Worm (Caenorhabditis elegans) whole organism, midembryonic: Measurements from ENCODE around the gene smk-1.
"Not testable (repeated sequence)": the region's sequence is repeated elsewhere in the genome, so short reads cannot be mapped to it uniquely, and the experiment has no call there.

Experiments
- T22C8.4 ChIP-seq: fragments of 200-800 bp; sonication (Bioruptor generic); IDR thresholded peaks from 2 replicates; pipeline ENCODE4 v1.3.6; 2022; ENCODE audit warnings: missing genetic modification characterization, missing compliant biosample characterization
- cog-1 ChIP-seq: sonication (generic microtip); optimal IDR thresholded peaks from 2 replicates; lab custom pipeline; 2016; ENCODE audit warnings: missing genetic modification characterization, missing compliant biosample characterization
- flt-1 ChIP-seq: fragments of 200-800 bp; sonication (Bioruptor generic); IDR thresholded peaks from 2 replicates; pipeline ENCODE4 v1.3.6; 2022; ENCODE audit warnings: missing genetic modification characterization, missing compliant biosample characterization
- klf-2 ChIP-seq: fragments of 200-800 bp; sonication (Bioruptor generic); conservative IDR thresholded peaks from 2 replicates; pipeline ENCODE4 v1.3.6; 2022; ENCODE audit warnings: missing genetic modification reagents, missing genetic modification characterization, missing compliant biosample characterization
- med-1 ChIP-seq: sonication (generic microtip); optimal IDR thresholded peaks from 2 replicates; lab custom pipeline; 2017; ENCODE audit warnings: missing genetic modification characterization, mild to moderate bottlenecking, missing compliant biosample characterization, antibody characterized with exemption, missing genetic modification reagents; ENCODE audit not compliant: insufficient read depth
- ref-1 ChIP-seq: fragments of 200-800 bp; sonication (Bioruptor generic); conservative IDR thresholded peaks from 2 replicates; pipeline ENCODE4 v1.3.6; 2022; ENCODE audit warnings: missing genetic modification reagents, missing genetic modification characterization, missing compliant biosample characterization
- tab-1 ChIP-seq: fragments of 200-800 bp; sonication (Bioruptor generic); IDR thresholded peaks from 2 replicates; pipeline ENCODE4 v1.3.6; 2022; ENCODE audit warnings: missing genetic modification characterization, missing compliant biosample characterization
- ztf-23 ChIP-seq: fragments of 200-800 bp; sonication (Bioruptor generic); IDR thresholded peaks from 2 replicates; pipeline ENCODE4 v1.3.6; 2022; ENCODE audit warnings: missing genetic modification reagents, missing genetic modification characterization, missing compliant biosample characterization
- ztf-29 ChIP-seq: fragments of 200-800 bp; sonication (Bioruptor generic); IDR thresholded peaks from 2 replicates; pipeline ENCODE4 v1.3.6; 2022; ENCODE audit warnings: missing genetic modification reagents, missing genetic modification characterization, missing compliant biosample characterization

Gene smk-1

DNA sequence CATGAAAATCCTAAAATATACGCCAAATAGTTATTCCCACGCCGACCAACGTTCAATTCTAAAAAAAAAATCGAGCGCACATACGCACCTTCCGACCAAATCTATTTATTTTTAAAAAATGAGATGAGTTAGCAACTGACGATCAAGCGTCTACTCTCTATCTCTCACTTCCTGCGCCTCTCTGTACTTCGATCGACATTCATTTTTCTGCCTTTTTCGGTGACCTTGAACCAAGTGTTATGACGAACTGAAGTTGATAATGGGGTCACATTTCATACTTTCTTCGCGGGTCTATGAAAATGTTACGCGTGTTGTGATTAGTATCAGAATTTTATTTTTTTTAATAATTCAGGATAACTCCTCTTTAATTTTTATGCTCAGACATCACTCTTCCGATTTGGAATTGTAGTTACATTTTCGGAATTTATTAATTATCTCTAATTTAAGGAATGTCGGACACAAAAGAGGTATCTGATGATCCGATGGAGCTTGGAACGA, at the start of gene smk-1:
TSS of gene smk-1 (plus strand) at position 448 of the 498 bp plus-strand sequence.
- TF ChIP-seq cog-1 (tag; lab: Kevin White, UChicago) (no peak), tab-1 (GFP tag; lab: Robert Waterston, UW) (no peak), ref-1 (no peak), T22C8.4 (GFP tag; lab: Robert Waterston, UW) (no peak), klf-2 (GFP tag; lab: Robert Waterston, UW) (no peak)

- TF ChIP-seq med-1 (GFP tag; lab: Kevin White, UChicago) (no peak), T22C8.4 (GFP tag; lab: Robert Waterston, UW) (no peak), ztf-23 (no peak), ref-1 (no peak), tab-1 (GFP tag; lab: Robert Waterston, UW) (no peak), klf-2 (GFP tag; lab: Robert Waterston, UW) (no peak), flt-1 (no peak), cog-1 (tag; lab: Kevin White, UChicago) (no peak), ztf-29 (no peak)
Observed at ce11 chrV:8560916-8561315, 46.7 kb upstream of the smk-1 start, which contains the start of gene acr-16. Gene acr-16 (plus strand): TSS chrV:8561216.

DNA sequence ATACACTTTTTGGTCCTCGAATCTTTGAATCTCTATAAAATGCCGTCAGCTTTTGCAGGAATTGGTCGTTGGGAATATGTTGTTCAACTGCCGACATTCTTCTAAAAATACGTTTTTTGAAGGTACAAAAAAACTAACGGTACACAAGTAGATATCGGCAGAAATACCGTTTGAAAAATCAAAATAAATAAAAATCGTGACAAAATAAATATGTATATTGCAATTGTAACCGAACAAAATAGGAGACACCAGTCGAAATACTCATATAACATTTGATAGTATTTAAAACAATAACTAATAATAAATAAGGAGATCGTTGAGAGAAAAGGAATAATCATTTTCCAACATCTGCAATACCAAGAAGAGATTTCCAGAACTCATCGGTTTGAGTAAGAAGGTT, 42.5 kb upstream of the smk-1 start, which contains the start of gene F25G6.8:
TSS of gene F25G6.8 (minus strand) at position 101 of the 400 bp plus-strand sequence.
- TF ChIP-seq flt-1 (no peak), klf-2 (GFP tag; lab: Robert Waterston, UW) (no peak), med-1 (GFP tag; lab: Kevin White, UChicago) (no peak), T22C8.4 (GFP tag; lab: Robert Waterston, UW) (no peak), tab-1 (GFP tag; lab: Robert Waterston, UW) (no peak), ztf-23 (no peak), ref-1 (no peak)

- TF ChIP-seq cog-1 (tag; lab: Kevin White, UChicago) (no peak), flt-1 (no peak), klf-2 (GFP tag; lab: Robert Waterston, UW) (no peak), tab-1 (GFP tag; lab: Robert Waterston, UW) (no peak), ztf-23 (no peak), T22C8.4 (GFP tag; lab: Robert Waterston, UW) (no peak), ztf-29 (no peak), ref-1 (no peak), med-1 (GFP tag; lab: Kevin White, UChicago) (no peak)
Observed at ce11 chrV:8569172-8569571, 38.4 kb upstream of the smk-1 start.

ce11 chrV:8569841-8570361, 37.7 kb upstream of the smk-1 start, which contains the start of the genes F25G6.9 and symk-1:
Gene F25G6.9 (minus strand): TSS chrV:8570000.
Gene symk-1 (plus strand): TSS chrV:8570311.
- TF ChIP-seq cog-1 (tag; lab: Kevin White, UChicago) (no peak), klf-2 (GFP tag; lab: Robert Waterston, UW) (no peak), ref-1 (no peak), med-1 (GFP tag; lab: Kevin White, UChicago) (no peak)

- not testable (repeated sequence) for TF ChIP-seq ztf-23; ref-1; med-1 (GFP tag; lab: Kevin White, UChicago)
Observed at ce11 chrV:8574762-8575161, 32.8 kb upstream of the smk-1 start, which contains the start of gene F25G6.1. Gene F25G6.1 (plus strand): TSS chrV:8575062.

DNA sequence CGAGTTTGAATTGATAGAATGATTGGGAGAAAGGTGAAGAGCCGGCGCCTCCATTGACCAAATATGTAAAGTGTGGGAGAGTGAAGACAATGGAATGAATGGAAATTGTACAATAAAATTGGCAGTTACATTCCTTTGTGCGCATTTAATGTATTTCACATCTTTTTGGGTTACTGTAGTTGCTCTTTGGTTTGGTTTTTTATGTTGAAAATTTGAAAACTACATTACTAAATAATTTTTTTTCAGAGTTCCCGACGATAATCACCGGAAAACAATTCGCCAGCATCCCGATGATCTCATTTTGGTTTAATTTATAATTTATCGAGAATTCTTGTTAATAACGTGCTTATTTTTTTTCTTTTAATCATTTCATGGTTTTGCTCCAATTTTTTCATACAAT, 26.6 kb upstream of the smk-1 start, which contains the start of gene C10B5.1:
TSS of gene C10B5.1 (plus strand) at position 301 of the 400 bp plus-strand sequence.
- TF ChIP-seq ztf-23: no peak
- no peak for TF ChIP-seq ztf-29
- TF ChIP-seq med-1 (GFP tag; lab: Kevin White, UChicago): no peak
- no peak for TF ChIP-seq T22C8.4 (GFP tag; lab: Robert Waterston, UW)
- TF ChIP-seq flt-1: no peak
- no peak for TF ChIP-seq klf-2 (GFP tag; lab: Robert Waterston, UW)
- TF ChIP-seq tab-1 (GFP tag; lab: Robert Waterston, UW): no peak
- no peak for TF ChIP-seq cog-1 (tag; lab: Kevin White, UChicago)
- no peak for TF ChIP-seq ref-1

DNA sequence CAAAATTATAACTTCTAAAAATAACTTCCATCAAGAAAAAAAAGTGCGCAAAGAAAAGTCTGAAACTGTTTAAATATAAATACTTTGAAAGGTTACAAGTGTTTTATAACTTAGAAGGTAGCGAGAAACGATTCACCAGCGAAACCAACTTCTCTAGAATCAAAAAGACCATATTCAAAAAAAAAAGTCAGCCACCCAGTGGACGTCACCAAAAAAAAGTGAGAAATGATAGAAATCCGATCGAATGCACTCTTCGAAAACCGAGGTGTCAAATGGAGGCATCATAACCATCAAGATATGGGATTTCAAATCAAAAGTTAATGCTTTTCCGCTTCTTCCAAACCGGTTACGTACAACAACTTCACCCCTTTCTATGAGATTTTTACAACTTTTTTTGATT, 21.1 kb upstream of the smk-1 start:
- no peak for TF ChIP-seq ref-1
- TF ChIP-seq klf-2 (GFP tag; lab: Robert Waterston, UW): no peak
- TF ChIP-seq T22C8.4 (GFP tag; lab: Robert Waterston, UW): no peak
- TF ChIP-seq flt-1: no peak
- no peak for TF ChIP-seq med-1 (GFP tag; lab: Kevin White, UChicago)
- TF ChIP-seq tab-1 (GFP tag; lab: Robert Waterston, UW): no peak
- TF ChIP-seq ztf-29: no peak
- TF ChIP-seq ztf-23: no peak
- TF ChIP-seq cog-1 (tag; lab: Kevin White, UChicago): no peak

DNA sequence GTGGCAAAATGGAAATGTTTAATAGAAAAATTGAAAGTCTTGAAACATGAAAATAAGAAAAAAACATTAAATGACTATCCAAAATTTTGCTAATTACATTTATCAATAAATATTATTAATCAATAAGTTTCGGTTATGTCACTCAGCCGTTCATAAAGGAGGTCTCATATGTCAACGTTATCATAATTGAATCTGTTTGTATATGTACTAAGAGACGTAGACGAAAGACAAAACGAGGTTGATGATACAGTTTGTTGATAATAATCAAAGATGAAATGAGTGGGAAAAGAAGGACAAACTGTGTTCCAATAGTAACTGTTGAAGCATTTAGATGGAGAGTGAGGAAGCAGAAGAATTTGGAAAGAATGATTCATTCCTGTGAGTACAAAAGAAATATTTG, 20.7 kb upstream of the smk-1 start:
- TF ChIP-seq klf-2 (GFP tag; lab: Robert Waterston, UW) (no peak), tab-1 (GFP tag; lab: Robert Waterston, UW) (no peak), ref-1 (no peak), ztf-29 (no peak), cog-1 (tag; lab: Kevin White, UChicago) (no peak), flt-1 (no peak), ztf-23 (no peak), T22C8.4 (GFP tag; lab: Robert Waterston, UW) (no peak), med-1 (GFP tag; lab: Kevin White, UChicago) (no peak)

ce11 chrV:8588079-8588478, 19.5 kb upstream of the smk-1 start, which contains the start of gene C10B5.3:
Gene C10B5.3 (minus strand): TSS chrV:8588179.
- TF ChIP-seq ztf-23: 0 out of 2 replicates have a peak, but pooled peaks have one; percentile 15
- TF ChIP-seq med-1 (GFP tag; lab: Kevin White, UChicago): no peak
